Fruit fly (Drosophila melanogaster) whole organism, embryonic: ENCODE data around the gene CG11858.
A peak's percentile ranks its signal among the peaks of the same experiment; 100 is the strongest.

Experiments
- Abd-B ChIP-seq: fragments of 200-800 bp; sonication (Bioruptor generic); optimal IDR thresholded peaks from 2 replicates; lab custom pipeline; 2018; ENCODE audit warnings: missing biosample characterization, mild to moderate bottlenecking, missing genetic modification characterization, moderate library complexity
- CG10431 ChIP-seq: fragments of 200-800 bp; sonication (Bioruptor generic); optimal IDR thresholded peaks from 3 replicates; lab custom pipeline; 2018; ENCODE audit warnings: missing biosample characterization, mild to moderate bottlenecking, missing genetic modification characterization
- CG11456 ChIP-seq: fragments of 200-800 bp; sonication (Bioruptor generic); IDR thresholded peaks from 3 replicates; pipeline ENCODE4 v1.3.6; 2022; ENCODE audit warnings: missing biosample characterization, missing genetic modification characterization
- CG13424 ChIP-seq: fragments of 200-800 bp; sonication (Bioruptor generic); optimal IDR thresholded peaks from 2 replicates; lab custom pipeline; 2019; ENCODE audit warnings: missing biosample characterization, mild to moderate bottlenecking, missing genetic modification characterization, moderate library complexity
- CG14965 ChIP-seq: fragments of 200-800 bp; sonication (Bioruptor generic); optimal IDR thresholded peaks from 2 replicates; lab custom pipeline; 2016; ENCODE audit warnings: missing biosample characterization, missing genetic modification characterization, borderline replicate concordance
- CG15011 ChIP-seq: fragments of 200-800 bp; sonication (Bioruptor generic); optimal IDR thresholded peaks from 3 replicates; lab custom pipeline; 2018; ENCODE audit warnings: missing biosample characterization, mild to moderate bottlenecking, missing genetic modification characterization
- CG1529 ChIP-seq: fragments of 200-800 bp; sonication (Bioruptor generic); optimal IDR thresholded peaks from 3 replicates; lab custom pipeline; 2018; ENCODE audit warnings: missing biosample characterization, missing genetic modification characterization
- CG15601 ChIP-seq: fragments of 200-800 bp; sonication (Bioruptor generic); optimal IDR thresholded peaks from 3 replicates; lab custom pipeline; 2019; ENCODE audit warnings: missing biosample characterization, mild to moderate bottlenecking, missing genetic modification characterization, moderate library complexity
- CG16779 ChIP-seq: fragments of 200-800 bp; sonication (Bioruptor generic); IDR thresholded peaks from 2 replicates; pipeline ENCODE4 v1.3.6; 2022; ENCODE audit warnings: missing biosample characterization, missing genetic modification characterization
- CG17361 ChIP-seq: fragments of 200-800 bp; sonication (Bioruptor generic); IDR thresholded peaks from 3 replicates; pipeline ENCODE4 v1.3.6; 2022; ENCODE audit warnings: missing biosample characterization, missing genetic modification characterization
- CG17568 ChIP-seq: fragments of 200-800 bp; sonication (Bioruptor generic); optimal IDR thresholded peaks from 2 replicates; lab custom pipeline; 2018; ENCODE audit warnings: missing biosample characterization, mild to moderate bottlenecking, missing genetic modification characterization, moderate library complexity
- CG18764 ChIP-seq: fragments of 200-800 bp; sonication (Bioruptor generic); optimal IDR thresholded peaks from 3 replicates; lab custom pipeline; 2016; ENCODE audit warnings: missing biosample characterization, missing genetic modification characterization
- CG32532 ChIP-seq: fragments of 200-800 bp; sonication (Bioruptor generic); IDR thresholded peaks from 2 replicates; pipeline ENCODE4 v1.3.6; 2022; ENCODE audit warnings: missing biosample characterization, missing genetic modification characterization
- CG3847 ChIP-seq: fragments of 200-800 bp; sonication (Bioruptor generic); IDR thresholded peaks from 2 replicates; pipeline ENCODE4 v1.3.6; 2022; ENCODE audit warnings: missing biosample characterization, missing genetic modification characterization
- CG4730 ChIP-seq: fragments of 200-800 bp; sonication (Bioruptor generic); IDR thresholded peaks from 2 replicates; pipeline ENCODE4 v1.3.6; 2022; ENCODE audit warnings: missing biosample characterization, missing genetic modification characterization
- CG6272 ChIP-seq: fragments of 200-800 bp; sonication (Bioruptor generic); IDR thresholded peaks from 2 replicates; pipeline ENCODE4 v1.3.6; 2022; ENCODE audit warnings: missing biosample characterization, missing genetic modification characterization
- CG6765 ChIP-seq: fragments of 200-800 bp; sonication (Bioruptor generic); optimal IDR thresholded peaks from 3 replicates; lab custom pipeline; 2017; ENCODE audit warnings: missing biosample characterization, mild to moderate bottlenecking, missing genetic modification characterization
- CG6791 ChIP-seq: fragments of 200-800 bp; sonication (Bioruptor generic); IDR thresholded peaks from 3 replicates; pipeline ENCODE4 v1.3.6; 2022; ENCODE audit warnings: missing biosample characterization, missing genetic modification characterization; ENCODE audit not compliant: partially characterized antibody
- CG7372 ChIP-seq: fragments of 200-800 bp; sonication (Bioruptor generic); IDR thresholded peaks from 2 replicates; pipeline ENCODE4 v1.3.6; 2022; ENCODE audit warnings: missing biosample characterization, missing genetic modification characterization
- CG9437 ChIP-seq: fragments of 200-800 bp; sonication (Bioruptor generic); optimal IDR thresholded peaks from 2 replicates; lab custom pipeline; 2018; ENCODE audit warnings: missing biosample characterization, mild to moderate bottlenecking, missing genetic modification characterization
- CG9817 ChIP-seq: fragments of 200-800 bp; sonication (Bioruptor generic); optimal IDR thresholded peaks from 2 replicates; lab custom pipeline; 2018; ENCODE audit warnings: missing biosample characterization, mild to moderate bottlenecking, missing genetic modification characterization, moderate library complexity
- Dp ChIP-seq: fragments of 200-800 bp; sonication (Bioruptor generic); optimal IDR thresholded peaks from 2 replicates; lab custom pipeline; 2018; ENCODE audit warnings: missing biosample characterization, mild to moderate bottlenecking, missing genetic modification characterization, moderate library complexity
- E2f1 ChIP-seq: fragments of 200-800 bp; sonication (Bioruptor generic); IDR thresholded peaks from 2 replicates; pipeline ENCODE4 v1.3.6; 2022; ENCODE audit warnings: missing biosample characterization, missing genetic modification characterization
- Ets65A ChIP-seq: fragments of 200-800 bp; sonication (Bioruptor generic); peaks from one replicate; lab custom pipeline; 2016; ENCODE audit warnings: missing biosample characterization, missing genetic modification characterization
- Ets97D ChIP-seq: fragments of 200-800 bp; sonication (Bioruptor generic); optimal IDR thresholded peaks from 3 replicates; lab custom pipeline; 2016; ENCODE audit warnings: missing biosample characterization, missing genetic modification characterization
- Fer3 ChIP-seq: fragments of 200-800 bp; sonication (Bioruptor generic); optimal IDR thresholded peaks from 2 replicates; lab custom pipeline; 2018; ENCODE audit warnings: missing biosample characterization, mild to moderate bottlenecking, missing genetic modification characterization, moderate library complexity
- HHEX ChIP-seq: fragments of 200-800 bp; sonication (Bioruptor generic); optimal IDR thresholded peaks from 3 replicates; lab custom pipeline; 2017; ENCODE audit warnings: missing biosample characterization, mild to moderate bottlenecking, missing genetic modification characterization, missing genetic modification reagents
- HLHmδ ChIP-seq: fragments of 200-800 bp; sonication (Bioruptor generic); optimal IDR thresholded peaks from 2 replicates; lab custom pipeline; 2018; ENCODE audit warnings: missing biosample characterization, mild to moderate bottlenecking, missing genetic modification characterization, moderate library complexity
- Hmx ChIP-seq: fragments of 200-800 bp; sonication (Bioruptor generic); optimal IDR thresholded peaks from 2 replicates; lab custom pipeline; 2016; ENCODE audit warnings: missing biosample characterization, missing genetic modification characterization
- MESR4 ChIP-seq: fragments of 200-800 bp; sonication (Bioruptor generic); optimal IDR thresholded peaks from 2 replicates; lab custom pipeline; 2018; ENCODE audit warnings: missing biosample characterization, mild to moderate bottlenecking, missing genetic modification characterization, moderate library complexity
- PHDP ChIP-seq: fragments of 200-800 bp; sonication (Bioruptor generic); optimal IDR thresholded peaks from 3 replicates; lab custom pipeline; 2018; ENCODE audit warnings: missing biosample characterization, mild to moderate bottlenecking, missing genetic modification characterization, moderate library complexity
- Side ChIP-seq: fragments of 200-800 bp; sonication (Bioruptor generic); optimal IDR thresholded peaks from 2 replicates; lab custom pipeline; 2016; ENCODE audit warnings: missing biosample characterization, missing genetic modification characterization
- Sin3A ChIP-seq: fragments of >200 bp; optimal IDR thresholded peaks from 2 replicates; lab custom pipeline; 2018
- Six4 ChIP-seq: fragments of 200-800 bp; sonication (Bioruptor generic); optimal IDR thresholded peaks from 2 replicates; lab custom pipeline; 2016; ENCODE audit warnings: missing biosample characterization, missing genetic modification characterization
- Sox100B ChIP-seq: fragments of 200-800 bp; sonication (Bioruptor generic); optimal IDR thresholded peaks from 3 replicates; lab custom pipeline; 2018; ENCODE audit warnings: missing biosample characterization, mild to moderate bottlenecking, missing genetic modification characterization
- ara ChIP-seq: fragments of 200-800 bp; sonication (Bioruptor generic); IDR thresholded peaks from 2 replicates; pipeline ENCODE4 v1.3.6; 2022; ENCODE audit warnings: missing biosample characterization, missing genetic modification characterization
- ase ChIP-seq: fragments of 200-800 bp; sonication (Bioruptor generic); IDR thresholded peaks from 3 replicates; pipeline ENCODE4 v1.3.6; 2022; ENCODE audit warnings: missing biosample characterization, missing genetic modification characterization
- dmrt11E ChIP-seq: fragments of 200-800 bp; sonication (Bioruptor generic); optimal IDR thresholded peaks from 3 replicates; lab custom pipeline; 2018; ENCODE audit warnings: missing biosample characterization, mild to moderate bottlenecking, missing genetic modification characterization, moderate library complexity
- esg ChIP-seq: fragments of 200-800 bp; sonication (Bioruptor generic); conservative IDR thresholded peaks from 2 replicates; pipeline ENCODE4 v1.3.6; 2022; ENCODE audit warnings: missing biosample characterization, missing genetic modification characterization
- gfzf ChIP-seq: fragments of 200-800 bp; sonication (Bioruptor generic); optimal IDR thresholded peaks from 2 replicates; lab custom pipeline; 2016; ENCODE audit warnings: missing biosample characterization, mild to moderate bottlenecking, missing genetic modification characterization, moderate library complexity
- h ChIP-seq: fragments of >200 bp; optimal IDR thresholded peaks from 2 replicates; lab custom pipeline; 2017
- peb ChIP-seq: fragments of 200-800 bp; sonication (Bioruptor generic); IDR thresholded peaks from 2 replicates; pipeline ENCODE4 v1.3.6; 2022; ENCODE audit warnings: missing biosample characterization, missing genetic modification characterization
- phol ChIP-seq: fragments of 200-800 bp; sonication (Bioruptor generic); optimal IDR thresholded peaks from 3 replicates; lab custom pipeline; 2018; ENCODE audit warnings: missing biosample characterization, mild to moderate bottlenecking, missing genetic modification characterization, moderate library complexity
- schlank ChIP-seq: fragments of 200-800 bp; sonication (Bioruptor generic); optimal IDR thresholded peaks from 2 replicates; lab custom pipeline; 2018; ENCODE audit warnings: missing biosample characterization, mild to moderate bottlenecking, missing genetic modification characterization
- sd ChIP-seq: fragments of 200-800 bp; sonication (Bioruptor generic); optimal IDR thresholded peaks from 3 replicates; lab custom pipeline; 2018; ENCODE audit warnings: missing biosample characterization, mild to moderate bottlenecking, missing genetic modification characterization, moderate library complexity
- sens-2 ChIP-seq: fragments of 200-800 bp; sonication (Bioruptor generic); IDR thresholded peaks from 2 replicates; pipeline ENCODE4 v1.3.6; 2022; ENCODE audit warnings: missing biosample characterization, missing genetic modification characterization
- sim ChIP-seq: fragments of 200-800 bp; sonication (Bioruptor generic); IDR thresholded peaks from 2 replicates; pipeline ENCODE4 v1.3.6; 2022; ENCODE audit warnings: missing biosample characterization, missing genetic modification characterization
- slp2 ChIP-seq: fragments of 200-800 bp; sonication (Bioruptor generic); optimal IDR thresholded peaks from 2 replicates; lab custom pipeline; 2016; ENCODE audit warnings: missing biosample characterization, missing genetic modification characterization
- trem ChIP-seq: fragments of 200-800 bp; optimal IDR thresholded peaks from 3 replicates; lab custom pipeline; 2019; ENCODE audit warnings: missing biosample characterization, mild to moderate bottlenecking, missing genetic modification characterization, moderate library complexity
- vvl ChIP-seq: fragments of 200-800 bp; sonication (Bioruptor generic); IDR thresholded peaks from 2 replicates; pipeline ENCODE4 v1.3.6; 2022; ENCODE audit warnings: missing biosample characterization, missing genetic modification characterization
- z ChIP-seq: fragments of 200-800 bp; sonication (Bioruptor generic); IDR thresholded peaks from 3 replicates; pipeline ENCODE4 v1.3.6; 2022; ENCODE audit warnings: missing biosample characterization, missing genetic modification characterization
- zf30C ChIP-seq: fragments of 200-800 bp; sonication (Bioruptor generic); optimal IDR thresholded peaks from 3 replicates; lab custom pipeline; 2018; ENCODE audit warnings: missing biosample characterization, mild to moderate bottlenecking, missing genetic modification characterization

The CG11858 gene

DNA sequence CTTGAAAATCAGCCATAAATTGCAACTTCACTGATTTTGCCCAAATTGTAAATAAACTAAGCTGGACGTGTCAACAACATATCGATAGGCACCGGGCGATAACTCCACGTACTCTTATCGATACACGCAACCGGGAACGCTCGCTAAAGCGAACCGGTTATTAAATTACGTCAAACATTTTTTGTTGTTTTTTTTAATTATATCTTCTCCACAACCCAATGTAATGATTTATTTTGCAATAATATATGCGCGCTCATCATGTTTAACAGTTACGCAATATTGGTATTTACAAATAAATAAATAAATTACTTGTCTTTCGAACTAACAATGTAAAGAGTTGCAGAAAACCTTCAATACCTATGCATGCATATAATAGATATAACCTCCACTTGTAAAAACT lies 47.4 kb upstream of the CG11858 start, which contains the start of gene Saysd1 (continued):
- no peak for TF ChIP-seq HLHmδ (GFP tag; lab: Kevin White, UChicago)
- no peak for TF ChIP-seq CG15011 (GFP tag; lab: Kevin White, UChicago)
- 0 out of 2 replicates have a peak, but pooled peaks have one; percentile 29 for TF ChIP-seq ara (GFP tag; lab: Robert Waterston, UW)
- no peak for TF ChIP-seq sens-2 (GFP tag; lab: Robert Waterston, UW)
- no peak for TF ChIP-seq CG10431 (GFP tag; lab: Kevin White, UChicago)
- TF ChIP-seq CG3847 (GFP tag; lab: Robert Waterston, UW): no peak
- TF ChIP-seq CG16779 (GFP tag; lab: Robert Waterston, UW): no peak
- TF ChIP-seq HHEX (GFP tag; lab: Kevin White, UChicago): no peak
- no peak for TF ChIP-seq Abd-B (GFP tag; lab: Kevin White, UChicago)
- TF ChIP-seq MESR4: peak; percentile 32
- no peak for TF ChIP-seq CG7372 (GFP tag; lab: Robert Waterston, UW)
- TF ChIP-seq CG14965: no peak
- peak; percentile 7 for TF ChIP-seq PHDP (tag; lab: Kevin White, UChicago)
- peak; percentile 70 for TF ChIP-seq CG32532 (GFP tag; lab: Robert Waterston, UW)
- TF ChIP-seq vvl (GFP tag; lab: Robert Waterston, UW): peak; percentile 60
- TF ChIP-seq ase: no peak
- TF ChIP-seq Ets97D (GFP tag; lab: Kevin White, UChicago): peak; percentile 26
- TF ChIP-seq Dp (GFP tag; lab: Kevin White, UChicago): peak; percentile 25
- 0 out of 3 replicates have a peak, but pooled peaks have one; percentile 39 for TF ChIP-seq CG17361 (GFP tag; lab: Robert Waterston, UW)
- no peak for TF ChIP-seq CG1529 (GFP tag; lab: Kevin White, UChicago)
- TF ChIP-seq Ets65A (GFP tag; lab: Kevin White, UChicago): peak; percentile 50
- peak; percentile 36 for TF ChIP-seq phol (tag; lab: Kevin White, UChicago)
- TF ChIP-seq CG4730 (GFP tag; lab: Robert Waterston, UW): peak; percentile 24; the same call in 1 of the 2 replicates
- no peak for TF ChIP-seq sd (tag; lab: Kevin White, UChicago)
- 0 out of 2 replicates have a peak, but pooled peaks have one; percentile 28 for TF ChIP-seq E2f1
- no peak for TF ChIP-seq CG18764 (GFP tag; lab: Kevin White, UChicago)
- peak; percentile 10 for TF ChIP-seq Hmx (GFP tag; lab: Kevin White, UChicago)
- TF ChIP-seq Fer3 (tag; lab: Kevin White, UChicago): peak; percentile 31
- TF ChIP-seq trem (tag; lab: Kevin White, UChicago): peak; percentile 17
- TF ChIP-seq z (GFP tag; lab: Robert Waterston, UW): no peak
- TF ChIP-seq h (lab: Kevin White, UChicago): no peak
- TF ChIP-seq dmrt11E (tag; lab: Kevin White, UChicago): no peak
- peak; percentile 13 for TF ChIP-seq Six4
- TF ChIP-seq CG6791: peak; percentile 92
- no peak for TF ChIP-seq CG6272 (GFP tag; lab: Robert Waterston, UW)
- no peak for TF ChIP-seq schlank (tag; lab: Kevin White, UChicago)
- no peak for TF ChIP-seq Side (GFP tag; lab: Kevin White, UChicago)
- TF ChIP-seq sim: no peak
- no peak for TF ChIP-seq CG6765 (GFP tag; lab: Kevin White, UChicago)
- TF ChIP-seq CG9817: no peak
- TF ChIP-seq CG13424 (tag; lab: Kevin White, UChicago): no peak
- TF ChIP-seq zf30C (GFP tag; lab: Kevin White, UChicago): no peak
- no peak for TF ChIP-seq slp2 (GFP tag; lab: Kevin White, UChicago)
- TF ChIP-seq Sox100B (GFP tag; lab: Kevin White, UChicago): peak; percentile 16
- TF ChIP-seq gfzf (GFP tag; lab: Kevin White, UChicago): no peak
- TF ChIP-seq CG17568 (GFP tag; lab: Kevin White, UChicago): no peak
- no peak for TF ChIP-seq peb (GFP tag; lab: Robert Waterston, UW)
- peak; percentile 77 for TF ChIP-seq CG9437 (GFP tag; lab: Kevin White, UChicago)
- TF ChIP-seq CG15601 (tag; lab: Kevin White, UChicago): no peak
- TF ChIP-seq Sin3A (lab: Kevin White, UChicago): no peak
- TF ChIP-seq CG11456 (GFP tag; lab: Robert Waterston, UW): no peak
- TF ChIP-seq esg: no peak
